Fruit fly (Drosophila melanogaster) whole organism: Measurements from ENCODE around the gene Cp7Fc.

ENCODE experiments used
- CG8478 ChIP-seq: fragments of >200 bp; optimal IDR thresholded peaks from 2 replicates; lab custom pipeline; 2018; ENCODE audit warnings: inconsistent platforms
- Dll ChIP-seq: fragments of >200 bp; optimal IDR thresholded peaks from 2 replicates; lab custom pipeline; 2017
- EcR ChIP-seq, 2 experiments: fragments of >200 bp; optimal IDR thresholded peaks; 2 replicates each; lab custom pipeline; 2017; ENCODE audit warnings: missing biosample characterization in 2 of 2, missing genetic modification characterization in 2 of 2, missing genetic modification reagents in 2 of 2
- pan ChIP-seq: fragments of >200 bp; optimal IDR thresholded peaks from 2 replicates; lab custom pipeline; 2017
- psq ChIP-seq: fragments of >200 bp; optimal IDR thresholded peaks from 2 replicates; lab custom pipeline; 2017
- usp ChIP-seq: fragments of >200 bp; optimal IDR thresholded peaks from 2 replicates; lab custom pipeline; 2017; ENCODE audit warnings: missing biosample characterization, missing genetic modification characterization, mixed read lengths

Gene Cp7Fc

dm6 chrX:8455019-8455555, 21.8 kb upstream of the Cp7Fc start, which contains the start of gene org-1:
Gene org-1, minus strand, starts transcription at chrX:8455069.
- no peak for TF ChIP-seq psq
- no peak for TF ChIP-seq Dll (lab: Kevin White, UChicago)
- no peak for TF ChIP-seq usp (GFP tag; lab: Kevin White, UChicago)
- no peak for TF ChIP-seq pan (lab: Kevin White, UChicago)
- no peak for TF ChIP-seq CG8478 (lab: Kevin White, UChicago)
- TF ChIP-seq EcR (GFP tag; optimal IDR thresholded peaks at IDR 0.05; lab: Kevin White, UChicago), result no peak

dm6 chrX:8457532-8457931, 19.4 kb upstream of the Cp7Fc start, which contains the start of gene CG32713:
Gene CG32713, minus strand, starts transcription at chrX:8457632.
- no peak for TF ChIP-seq EcR (GFP tag; optimal IDR thresholded peaks at IDR 0.05; lab: Kevin White, UChicago)
- TF ChIP-seq usp (GFP tag; lab: Kevin White, UChicago), result no peak
- no peak for TF ChIP-seq CG8478 (lab: Kevin White, UChicago)
- TF ChIP-seq pan (lab: Kevin White, UChicago), result no peak
- TF ChIP-seq Dll (lab: Kevin White, UChicago), result no peak
- TF ChIP-seq psq, result no peak

- TF ChIP-seq EcR (GFP tag; optimal IDR thresholded peaks at IDR 0.05; lab: Kevin White, UChicago) (no peak), pan (lab: Kevin White, UChicago) (no peak), usp (GFP tag; lab: Kevin White, UChicago) (no peak), psq (no peak), CG8478 (lab: Kevin White, UChicago) (no peak), Dll (lab: Kevin White, UChicago) (no peak)
Observed at dm6 chrX:8459452-8460040, 17.4 kb upstream of the Cp7Fc start.

dm6 chrX:8460232-8460631, 16.7 kb upstream of the Cp7Fc start:
- TF ChIP-seq psq (no peak), Dll (lab: Kevin White, UChicago) (no peak), CG8478 (lab: Kevin White, UChicago) (no peak), pan (lab: Kevin White, UChicago) (no peak), usp (GFP tag; lab: Kevin White, UChicago) (no peak), EcR (GFP tag; optimal IDR thresholded peaks at IDR 0.05; lab: Kevin White, UChicago) (no peak)

dm6 chrX:8460686-8461085, 16.2 kb upstream of the Cp7Fc start, which contains the start of gene CG15347:
Gene CG15347, minus strand, starts transcription at chrX:8460898.
- TF ChIP-seq Dll (lab: Kevin White, UChicago) (no peak), usp (GFP tag; lab: Kevin White, UChicago) (no peak)

- TF ChIP-seq psq (no peak), pan (lab: Kevin White, UChicago) (no peak), Dll (lab: Kevin White, UChicago) (no peak), CG8478 (lab: Kevin White, UChicago) (no peak), usp (GFP tag; lab: Kevin White, UChicago) (no peak), EcR (GFP tag; optimal IDR thresholded peaks at IDR 0.05; lab: Kevin White, UChicago) (no peak)
Observed at dm6 chrX:8461147-8461546, 15.8 kb upstream of the Cp7Fc start, which contains the start of gene Es2. Gene Es2, plus strand, starts transcription at chrX:8461479.

dm6 chrX:8464378-8465036, 12.4 kb upstream of the Cp7Fc start, which contains the start of gene Sptr:
Gene Sptr, minus strand, starts transcription at chrX:8464438.
- TF ChIP-seq usp (GFP tag; lab: Kevin White, UChicago) (no peak), CG8478 (lab: Kevin White, UChicago) (no peak), EcR (GFP tag; optimal IDR thresholded peaks at IDR 0.05; lab: Kevin White, UChicago) (no peak), Dll (lab: Kevin White, UChicago) (no peak), pan (lab: Kevin White, UChicago) (no peak), psq (no peak)

dm6 chrX:8466729-8467215, 10.1 kb upstream of the Cp7Fc start:
- TF ChIP-seq psq, result no peak
- TF ChIP-seq Dll (lab: Kevin White, UChicago), result no peak
- no peak for TF ChIP-seq CG8478 (lab: Kevin White, UChicago)
- TF ChIP-seq usp (GFP tag; lab: Kevin White, UChicago), result no peak
- no peak for TF ChIP-seq EcR (GFP tag; optimal IDR thresholded peaks at IDR 0.05; lab: Kevin White, UChicago)
- no peak for TF ChIP-seq pan (lab: Kevin White, UChicago)

- TF ChIP-seq pan (lab: Kevin White, UChicago) (no peak), EcR (GFP tag; optimal IDR thresholded peaks at IDR 0.05; lab: Kevin White, UChicago) (no peak), usp (GFP tag; lab: Kevin White, UChicago) (no peak), Dll (lab: Kevin White, UChicago) (no peak), psq (no peak), CG8478 (lab: Kevin White, UChicago) (no peak)
Observed at dm6 chrX:8468962-8469459, 7.9 kb upstream of the Cp7Fc start, which contains the start of gene CG12116. Gene CG12116, minus strand, starts transcription at chrX:8469012.

dm6 chrX:8469606-8470005, 7.3 kb upstream of the Cp7Fc start:
- TF ChIP-seq pan (lab: Kevin White, UChicago) (no peak), EcR (GFP tag; optimal IDR thresholded peaks at IDR 0.05; lab: Kevin White, UChicago) (no peak)

dm6 chrX:8470588-8470987, 6.3 kb upstream of the Cp7Fc start, which contains the start of gene Cp7Fa:
Gene Cp7Fa, plus strand, starts transcription at chrX:8470888.
- TF ChIP-seq usp (GFP tag; lab: Kevin White, UChicago) (no peak), Dll (lab: Kevin White, UChicago) (no peak), EcR (GFP tag; optimal IDR thresholded peaks at IDR 0.05; lab: Kevin White, UChicago) (no peak), CG8478 (lab: Kevin White, UChicago) (no peak), pan (lab: Kevin White, UChicago) (no peak), psq (no peak)
